Worm (Caenorhabditis elegans): ENCODE data around the gene T16G12.10.
A peak's percentile ranks its signal among the peaks of the same experiment; 100 is the strongest.

The T16G12.10 gene

DNA sequence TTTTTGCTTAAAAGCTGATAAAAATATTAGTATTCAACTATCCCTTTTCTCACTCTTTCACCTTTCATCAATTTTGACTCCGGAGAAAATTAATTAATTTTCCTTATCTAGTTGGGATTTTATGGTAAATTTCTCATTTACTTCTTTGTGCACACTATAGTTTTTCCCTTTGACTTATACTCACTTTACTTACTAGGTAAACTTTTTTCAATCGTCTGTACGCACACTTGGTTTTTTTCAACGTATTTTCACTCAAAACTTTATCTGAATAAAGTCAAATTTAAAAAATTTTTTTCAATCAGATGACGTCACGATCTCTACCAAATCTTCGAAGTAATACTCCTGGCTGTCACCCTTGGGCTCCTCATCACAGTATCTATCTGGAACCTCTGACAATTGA, 43.8 kb downstream of the T16G12.10 start, which contains the start of gene C05B5.16:
C05B5.16 (plus strand) TSS at position 301 of the 400 bp plus-strand sequence.
- TF ChIP-seq daf-19 (GFP tag; conservative IDR thresholded peaks at IDR 0.05), result no peak
- no peak for TF ChIP-seq Y105C5A.15 (GFP tag; IDR thresholded peaks at IDR 0.05)
- no peak for TF ChIP-seq snpc-4 (tag; optimal IDR thresholded peaks at IDR 0.05)
- no peak for TF ChIP-seq nhr-42 (GFP tag; IDR thresholded peaks at IDR 0.05)
- TF ChIP-seq mes-2 (tag; optimal IDR thresholded peaks at IDR 0.05; ENCODE audit: poor library complexity, severe bottlenecking), result no peak
- no peak for TF ChIP-seq dmd-6 (GFP tag; IDR thresholded peaks at IDR 0.05)
- TF ChIP-seq aly-2 (tag; optimal IDR thresholded peaks at IDR 0.05), result no peak
- no peak for TF ChIP-seq dmd-9 (GFP tag; IDR thresholded peaks at IDR 0.05)
- no peak for TF ChIP-seq ZK546.5 (tag; optimal IDR thresholded peaks at IDR 0.05)
- no peak for TF ChIP-seq mep-1 (tag; optimal IDR thresholded peaks at IDR 0.05)
- no peak for TF ChIP-seq lin-39 (tag; optimal IDR thresholded peaks at IDR 0.05)
- no peak for TF ChIP-seq nhr-11 (tag; optimal IDR thresholded peaks at IDR 0.05)
- TF ChIP-seq ceh-20 (GFP tag; IDR thresholded peaks at IDR 0.05), result no peak
- no peak for TF ChIP-seq hif-1 (tag; optimal IDR thresholded peaks at IDR 0.05)
- TF ChIP-seq nhr-48 (tag; optimal IDR thresholded peaks at IDR 0.05), result no peak
- TF ChIP-seq ceh-82 (tag; optimal IDR thresholded peaks at IDR 0.05), result no peak
- TF ChIP-seq ceh-32 (tag; optimal IDR thresholded peaks at IDR 0.05; ENCODE audit: poor library complexity), result no peak
- TF ChIP-seq nhr-41 (GFP tag; IDR thresholded peaks at IDR 0.05), result no peak
- no peak for TF ChIP-seq dmd-8 (GFP tag; IDR thresholded peaks at IDR 0.05)
- no peak for TF ChIP-seq ztf-7 (tag; optimal IDR thresholded peaks at IDR 0.05)

ce11 chrIII:10010117-10010516, 45.8 kb downstream of the T16G12.10 start, which contains the start of gene fbxa-155:
Gene fbxa-155 (minus strand): TSS chrIII:10010217.
- no peak for TF ChIP-seq daf-19 (GFP tag; conservative IDR thresholded peaks at IDR 0.05)
- TF ChIP-seq lir-3 (tag; optimal IDR thresholded peaks at IDR 0.05), result no peak
- no peak for TF ChIP-seq unc-62 (GFP tag; optimal IDR thresholded peaks at IDR 0.05 in 1 of 2)
- TF ChIP-seq unc-62 (tag; optimal IDR thresholded peaks at IDR 0.05), result no peak
- no peak for TF ChIP-seq arid-1 (GFP tag; conservative IDR thresholded peaks at IDR 0.05)
- no peak for TF ChIP-seq tag-97 (GFP tag; IDR thresholded peaks at IDR 0.05)

DNA sequence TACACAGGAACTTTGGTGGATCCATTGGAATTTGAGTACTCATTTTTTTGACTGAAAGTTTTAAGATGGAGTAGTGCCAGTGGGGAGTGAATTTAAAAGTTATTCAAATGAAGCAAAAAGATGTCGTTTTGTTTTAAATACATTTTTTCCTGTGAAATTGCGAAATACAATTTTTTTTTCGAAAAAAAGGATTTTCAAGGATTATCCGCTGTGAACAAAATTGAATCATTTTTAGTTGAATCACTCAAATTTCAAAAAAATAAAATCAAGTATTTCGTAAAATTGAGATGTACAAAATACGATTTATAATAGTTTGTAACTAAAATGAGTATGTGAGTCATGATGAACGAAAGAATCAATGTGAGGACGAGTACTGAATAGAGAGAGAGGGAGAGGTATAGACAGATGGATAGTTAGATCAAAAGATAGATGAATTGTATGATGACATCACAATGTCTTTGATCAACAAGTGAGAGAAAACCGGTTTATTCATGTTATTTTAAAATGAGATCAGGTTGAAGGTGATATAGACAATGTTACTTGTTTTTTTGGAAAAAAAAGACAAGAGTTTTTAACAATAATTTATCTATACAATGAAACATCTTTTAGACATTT, 49.1 kb downstream of the T16G12.10 start, which contains the start of gene C05B5.8:
C05B5.8 (minus strand) TSS at position 51 of the 615 bp plus-strand sequence.
- TF ChIP-seq D1046.2 (GFP tag; IDR thresholded peaks at IDR 0.05), result no peak
- TF ChIP-seq cey-2 (tag; optimal IDR thresholded peaks at IDR 0.05; ENCODE audit: borderline replicate concordance, insufficient read depth), result peak; percentile 50
- no peak for TF ChIP-seq sdz-12 (GFP tag; optimal IDR thresholded peaks at IDR 0.05)
- no peak for TF ChIP-seq Y5F2A.4 (GFP tag; optimal IDR thresholded peaks at IDR 0.05)
- no peak for TF ChIP-seq zag-1 (tag; optimal IDR thresholded peaks at IDR 0.05)
- TF ChIP-seq lsy-2 (tag; optimal IDR thresholded peaks at IDR 0.05), result no peak
- no peak for TF ChIP-seq vab-7 (GFP tag; IDR thresholded peaks at IDR 0.05)
- TF ChIP-seq F10B5.3 (tag; optimal IDR thresholded peaks at IDR 0.05), result no peak
- TF ChIP-seq ceh-20 (GFP tag; IDR thresholded peaks at IDR 0.05), result no peak
- TF ChIP-seq nhr-42 (GFP tag; IDR thresholded peaks at IDR 0.05), result no peak
- peak in 1 of 2 experiments; percentile 79 for TF ChIP-seq unc-62 (GFP tag; optimal IDR thresholded peaks at IDR 0.05 in 1 of 2)
- no peak for TF ChIP-seq unc-62 (tag; optimal IDR thresholded peaks at IDR 0.05)
- TF ChIP-seq aha-1 (tag), result peak; percentile 60
- no peak for TF ChIP-seq lin-38 (GFP tag; IDR thresholded peaks at IDR 0.05)
- TF ChIP-seq dmd-9 (GFP tag; IDR thresholded peaks at IDR 0.05), result no peak
- TF ChIP-seq hlh-30 (tag; optimal IDR thresholded peaks at IDR 0.05; ENCODE audit: insufficient read depth), result peak; percentile 14
